Worm (Caenorhabditis elegans): ENCODE measurements around the gene T28A8.4.

DNA sequence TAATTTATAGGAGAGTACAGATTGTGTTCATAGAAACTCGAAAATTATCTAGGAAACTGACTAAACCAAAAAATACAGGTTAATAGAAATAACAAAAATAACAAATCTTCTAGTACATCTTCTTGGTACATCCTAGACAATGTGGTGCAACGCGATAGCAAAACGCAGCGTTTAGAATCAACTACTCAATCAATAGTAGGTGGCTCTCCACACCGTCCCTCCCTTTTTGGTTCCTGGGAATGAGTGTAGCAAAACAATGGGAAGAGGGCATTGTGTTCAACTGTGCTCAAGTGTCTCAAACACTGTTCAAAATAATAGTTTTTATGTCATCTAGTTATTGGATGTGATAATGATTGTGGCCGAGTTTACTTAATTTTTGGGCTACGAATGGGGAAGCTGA is 26.8 kb upstream of the T28A8.4 start, which contains the start of gene T27E9.6:
- TF ChIP-seq efl-1 (GFP tag; optimal IDR thresholded peaks at IDR 0.05) = no peak
- no peak for TF ChIP-seq rcor-1 (GFP tag; IDR thresholded peaks at IDR 0.05)
- no peak for TF ChIP-seq ztf-26 (tag; optimal IDR thresholded peaks at IDR 0.05)
- no peak for TF ChIP-seq hsf-1 (GFP tag; IDR thresholded peaks at IDR 0.05)
